Worm (Caenorhabditis elegans) whole organism, young adult: Measurements from ENCODE around the gene ZK666.2.

Experiments
- athp-1 ChIP-seq: sonication (generic microtip); optimal IDR thresholded peaks from 2 replicates; lab custom pipeline; 2017; ENCODE audit warnings: mild to moderate bottlenecking, missing genetic modification characterization, missing compliant biosample characterization
- ceh-40 ChIP-seq: fragments of 200-800 bp; sonication (Bioruptor generic); IDR thresholded peaks from 2 replicates; pipeline ENCODE4 v1.3.6; 2022; ENCODE audit warnings: missing genetic modification characterization, missing compliant biosample characterization
- hlh-26 ChIP-seq: fragments of 200-800 bp; sonication (Bioruptor generic); conservative IDR thresholded peaks from 2 replicates; pipeline ENCODE4 v1.3.6; 2022; ENCODE audit warnings: missing genetic modification reagents, missing genetic modification characterization, missing compliant biosample characterization
- tlf-1 ChIP-seq: fragments of 200-800 bp; sonication (Bioruptor generic); optimal IDR thresholded peaks from 2 replicates; lab custom pipeline; 2018; ENCODE audit warnings: mild to moderate bottlenecking, missing genetic modification characterization, missing compliant biosample characterization
- unc-62 ChIP-seq: fragments of 150-350 bp; optimal IDR thresholded peaks from 2 replicates; lab custom pipeline; 2014; ENCODE audit warnings: missing biosample characterization, missing genetic modification reagents, missing genetic modification characterization

DNA sequence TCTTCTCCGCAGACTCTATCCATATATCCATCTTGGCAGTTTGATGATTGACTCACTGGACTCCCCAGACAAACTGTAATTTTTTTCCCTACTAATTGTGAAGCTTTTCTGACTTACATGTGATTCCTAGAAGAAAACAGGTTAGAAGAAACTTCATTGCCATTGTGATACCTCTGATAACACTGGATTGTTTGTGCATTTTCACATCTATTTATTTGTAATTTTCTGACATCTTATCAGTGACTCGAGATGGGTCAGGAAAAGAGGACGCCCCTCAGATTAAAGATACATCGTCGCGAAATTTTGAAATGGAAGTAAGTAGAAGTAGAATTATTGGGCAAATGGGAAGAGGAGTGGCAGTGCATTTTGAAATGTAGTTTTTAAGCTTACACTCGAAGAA lies 18.6 kb upstream of the ZK666.2 start, which contains the start of gene clec-61:
- TF ChIP-seq unc-62 (GFP tag; lab: Kevin White, UChicago) (no peak), ceh-40 (GFP tag; lab: Robert Waterston, UW) (no peak), tlf-1 (GFP tag; lab: Kevin White, UChicago) (no peak), hlh-26 (GFP tag; lab: Robert Waterston, UW) (no peak), athp-1 (tag; lab: Kevin White, UChicago) (no peak)
